Fruit fly (Drosophila melanogaster) whole organism: ENCODE results near the gene RhoGAP18B.

ENCODE experiments used
- EcR ChIP-seq, 2 experiments: fragments of >200 bp; optimal IDR thresholded peaks; 2 replicates each; lab custom pipeline; 2017; ENCODE audit warnings: missing biosample characterization in 2 of 2, missing genetic modification characterization in 2 of 2, missing genetic modification reagents in 2 of 2
- psq ChIP-seq: fragments of >200 bp; optimal IDR thresholded peaks from 2 replicates; lab custom pipeline; 2017

DNA sequence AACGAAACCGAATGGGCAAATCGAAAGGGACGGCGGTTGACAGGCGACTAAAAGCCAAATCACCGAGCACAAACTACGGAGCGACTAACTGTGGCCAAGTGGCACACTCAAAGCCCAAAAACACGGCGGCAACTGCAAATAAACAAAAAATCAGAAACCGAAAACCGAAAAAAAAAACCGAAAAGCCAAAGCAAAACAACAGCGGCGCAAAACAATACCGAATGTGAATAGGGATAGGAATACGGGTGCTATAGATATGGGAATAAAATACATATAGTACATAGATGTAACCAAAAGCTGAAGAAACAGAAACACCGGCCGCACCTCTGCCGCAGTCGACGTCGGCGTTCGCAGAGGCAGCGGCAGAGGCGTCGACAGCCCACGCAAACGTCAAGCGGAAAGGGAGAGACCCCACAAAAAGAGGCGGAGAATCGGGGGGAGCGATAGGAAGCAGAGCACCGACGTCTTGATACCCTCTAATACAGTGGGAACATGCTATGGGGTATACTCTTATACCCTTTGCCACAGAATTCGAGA is at the start of gene RhoGAP18B:
- TF ChIP-seq EcR (GFP tag; optimal IDR thresholded peaks at IDR 0.05; lab: Kevin White, UChicago) (no peak), psq (lab: Kevin White, UChicago) (no peak)
